Worm (Caenorhabditis elegans) whole organism, L1 larva: ENCODE measurements around the gene C29F5.8.

Source experiments
- C04F5.9 ChIP-seq: sonication (generic microtip); optimal IDR thresholded peaks from 2 replicates; lab custom pipeline; 2016; ENCODE audit warnings: missing genetic modification characterization, missing compliant biosample characterization
- Y116A8C.19 ChIP-seq: sonication (generic microtip); optimal IDR thresholded peaks from 2 replicates; lab custom pipeline; 2016; ENCODE audit warnings: missing compliant biosample characterization, missing genetic modification characterization, borderline replicate concordance
- aly-2 ChIP-seq: fragments of 150-350 bp; optimal IDR thresholded peaks from 2 replicates; lab custom pipeline; 2014; ENCODE audit warnings: missing biosample characterization, missing genetic modification characterization
- ceh-88 ChIP-seq: fragments of 200-800 bp; sonication (Bioruptor generic); IDR thresholded peaks from 2 replicates; pipeline ENCODE4 v1.3.6; 2022; ENCODE audit warnings: missing genetic modification characterization, missing compliant biosample characterization
- efl-1 ChIP-seq, 4 experiments: fragments of 150-350 bp; optimal IDR thresholded peaks in 3 of 4; peaks in 1 of 4; 1 replicate in 1 of 4; 2 replicates in 3 of 4; lab custom pipeline; 2014; ENCODE audit warnings: missing biosample characterization in 2 of 4, missing genetic modification characterization in 2 of 4, missing genetic modification reagents in 2 of 4
- egl-13 ChIP-seq: sonication (generic microtip); optimal IDR thresholded peaks from 2 replicates; lab custom pipeline; 2016; ENCODE audit warnings: missing genotype, missing genetic modification reagents, missing genetic modification characterization, missing compliant biosample characterization
- egl-27 ChIP-seq, 2 experiments: fragments of 150-350 bp in 1 of 2; sonication (generic microtip); optimal IDR thresholded peaks; 3 replicates each; lab custom pipeline; 2017 to 2018; ENCODE audit warnings: missing biosample characterization in 2 of 2, missing genetic modification characterization in 2 of 2, missing genetic modification reagents in 2 of 2
- elt-2 ChIP-seq: sonication (generic microtip); optimal IDR thresholded peaks from 2 replicates; lab custom pipeline; 2016; ENCODE audit warnings: missing genetic modification characterization, mild to moderate bottlenecking, inconsistent platforms, missing compliant biosample characterization, missing genetic modification reagents
- ets-5 ChIP-seq: fragments of 200-800 bp; sonication (Bioruptor generic); IDR thresholded peaks from 2 replicates; pipeline ENCODE4 v1.3.6; 2022; ENCODE audit warnings: missing genetic modification characterization, missing compliant biosample characterization
- fkh-10 ChIP-seq: sonication (generic microtip); optimal IDR thresholded peaks from 2 replicates; lab custom pipeline; 2017; ENCODE audit warnings: missing biosample characterization, missing genetic modification reagents, missing genetic modification characterization
- fkh-4 ChIP-seq: sonication (generic microtip); optimal IDR thresholded peaks from 2 replicates; lab custom pipeline; 2016; ENCODE audit warnings: missing compliant biosample characterization, missing genetic modification characterization, borderline replicate concordance
- fkh-8 ChIP-seq: sonication (generic microtip); optimal IDR thresholded peaks from 2 replicates; lab custom pipeline; 2016; ENCODE audit warnings: mild to moderate bottlenecking, missing genetic modification characterization, missing compliant biosample characterization
- fos-1 ChIP-seq: fragments of 150-350 bp; optimal IDR thresholded peaks from 2 replicates; lab custom pipeline; 2014; ENCODE audit warnings: missing biosample characterization, missing genetic modification characterization
- hpl-2 ChIP-seq: fragments of 150-350 bp; optimal IDR thresholded peaks from 2 replicates; lab custom pipeline; 2014; ENCODE audit warnings: missing biosample characterization, missing genetic modification reagents, missing genetic modification characterization
- isw-1 ChIP-seq: fragments of 200-800 bp; sonication (Bioruptor generic); IDR thresholded peaks from 2 replicates; pipeline ENCODE4 v1.3.6; 2022; ENCODE audit warnings: missing genetic modification characterization, missing compliant biosample characterization
- lin-14 ChIP-seq: fragments of 200-800 bp; sonication (Bioruptor generic); optimal IDR thresholded peaks from 2 replicates; lab custom pipeline; 2018; ENCODE audit warnings: mild to moderate bottlenecking, missing genetic modification characterization, moderate library complexity, missing compliant biosample characterization
- lin-15B ChIP-seq: fragments of 150-350 bp; sonication (generic microtip); optimal IDR thresholded peaks from 3 replicates; lab custom pipeline; 2014; ENCODE audit warnings: missing biosample characterization, missing genetic modification characterization
- mab-9 ChIP-seq: fragments of 200-800 bp; sonication (Bioruptor generic); IDR thresholded peaks from 2 replicates; pipeline ENCODE4 v1.3.6; 2022; ENCODE audit warnings: missing genetic modification reagents, missing genetic modification characterization, missing compliant biosample characterization
- mef-2 ChIP-seq: fragments of 150-350 bp; optimal IDR thresholded peaks from 2 replicates; lab custom pipeline; 2014; ENCODE audit warnings: missing biosample characterization, missing genetic modification characterization
- nhr-19 ChIP-seq: fragments of 200-800 bp; sonication (Bioruptor generic); conservative IDR thresholded peaks from 2 replicates; pipeline ENCODE4 v1.3.6; 2022; ENCODE audit warnings: missing genetic modification characterization, missing compliant biosample characterization
- nhr-47 ChIP-seq: sonication (generic microtip); optimal IDR thresholded peaks from 2 replicates; lab custom pipeline; 2016; ENCODE audit warnings: mild to moderate bottlenecking, missing genetic modification characterization, moderate library complexity, missing compliant biosample characterization
- nhr-71 ChIP-seq: sonication (generic microtip); optimal IDR thresholded peaks from 2 replicates; lab custom pipeline; 2016; ENCODE audit warnings: mild to moderate bottlenecking, missing genetic modification characterization, moderate library complexity, missing compliant biosample characterization
- nhr-76 ChIP-seq: sonication (generic microtip); optimal IDR thresholded peaks from 2 replicates; lab custom pipeline; 2017; ENCODE audit warnings: missing biosample characterization, missing genetic modification characterization
- pax-3 ChIP-seq: fragments of 200-800 bp; sonication (Bioruptor generic); optimal IDR thresholded peaks from 2 replicates; lab custom pipeline; 2018; ENCODE audit warnings: mild to moderate bottlenecking, missing genetic modification characterization, moderate library complexity, missing compliant biosample characterization
- skn-1 ChIP-seq: fragments of 150-350 bp; optimal IDR thresholded peaks from 2 replicates; lab custom pipeline; 2014; ENCODE audit warnings: missing biosample characterization, missing genetic modification characterization
- snu-23 ChIP-seq: sonication (generic microtip); optimal IDR thresholded peaks from 2 replicates; lab custom pipeline; 2016; ENCODE audit warnings: missing genetic modification characterization, missing compliant biosample characterization
- swsn-7 ChIP-seq: sonication (generic microtip); optimal IDR thresholded peaks from 2 replicates; lab custom pipeline; 2016; ENCODE audit warnings: missing genetic modification characterization, missing compliant biosample characterization
- tlp-1 ChIP-seq: fragments of 150-350 bp; optimal IDR thresholded peaks from 2 replicates; lab custom pipeline; 2014; ENCODE audit warnings: missing biosample characterization, missing genetic modification characterization
- unc-130 ChIP-seq: fragments of 150-350 bp; optimal IDR thresholded peaks from 2 replicates; lab custom pipeline; 2017; ENCODE audit warnings: missing biosample characterization, missing genetic modification characterization, inconsistent platforms
- unc-30 ChIP-seq: sonication (generic microtip); optimal IDR thresholded peaks from 2 replicates; lab custom pipeline; 2017; ENCODE audit warnings: missing biosample characterization, missing genetic modification characterization
- vab-15 ChIP-seq: sonication (generic microtip); optimal IDR thresholded peaks from 2 replicates; lab custom pipeline; 2017; ENCODE audit warnings: missing genotype, mild to moderate bottlenecking, missing genetic modification characterization, missing compliant biosample characterization
- zip-4 ChIP-seq: fragments of 200-800 bp; sonication (Bioruptor generic); optimal IDR thresholded peaks from 2 replicates; lab custom pipeline; 2018; ENCODE audit warnings: mild to moderate bottlenecking, missing genetic modification characterization, moderate library complexity, missing compliant biosample characterization
- ztf-11 ChIP-seq, 2 experiments: sonication (generic microtip); optimal IDR thresholded peaks; 2 replicates each; lab custom pipeline; 2016 to 2017; ENCODE audit warnings: missing genetic modification characterization in 2 of 2, missing biosample characterization in 1 of 2, missing compliant biosample characterization in 1 of 2

Gene C29F5.8

ce11 chrII:6303209-6303740 lies 3.0 kb upstream of the C29F5.8 start, which contains the start of gene C29F5.1 (continued):
- TF ChIP-seq unc-130 (tag; lab: Kevin White, UChicago) (no peak), ets-5 (no peak), Y116A8C.19 (no peak), efl-1 (optimal IDR thresholded peaks at IDR 0.05; lab: Kevin White, UChicago) (no peak), efl-1 (GFP tag; optimal IDR thresholded peaks at IDR 0.05 in 1 of 2; lab: Kevin White, UChicago) (peak in 1 of 2 experiments; percentile 92), unc-30 (tag; lab: Kevin White, UChicago) (no peak), mef-2 (tag; lab: Kevin White, UChicago) (no peak), aly-2 (tag; lab: Kevin White, UChicago) (no peak)

DNA sequence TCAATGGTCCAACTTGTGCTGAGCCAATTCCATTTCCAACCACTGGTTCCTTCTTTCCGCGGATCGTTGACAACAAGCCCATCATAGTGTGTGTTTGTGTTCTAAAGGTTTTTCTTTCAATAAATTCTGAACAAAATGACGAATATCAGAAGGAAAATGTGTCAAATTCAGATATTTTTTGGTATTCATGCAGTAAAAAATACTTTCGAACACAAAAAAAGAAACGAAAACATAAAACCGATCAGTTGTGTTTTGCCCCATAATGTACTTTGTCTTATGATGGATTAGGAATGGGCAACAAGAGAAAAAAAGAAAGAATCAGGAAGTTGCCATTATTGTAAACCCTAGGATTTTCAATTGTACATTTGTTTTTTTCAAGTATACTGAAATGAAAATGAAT lies 3.0 kb downstream of the C29F5.8 start, which contains the start of gene glb-10:
TSS of gene glb-10 (minus strand) at position 101 of the 400 bp plus-strand sequence.
- TF ChIP-seq lin-14 (GFP tag; lab: Kevin White, UChicago): no peak
- TF ChIP-seq C04F5.9: no peak
- no peak for TF ChIP-seq fkh-4
- no peak for TF ChIP-seq egl-13 (tag; lab: Kevin White, UChicago)
- no peak for TF ChIP-seq nhr-76 (tag; lab: Kevin White, UChicago)
- no peak for TF ChIP-seq nhr-71
- TF ChIP-seq nhr-19 (GFP tag; lab: Robert Waterston, UW): no peak
- TF ChIP-seq elt-2 (tag; lab: Kevin White, UChicago): no peak
- TF ChIP-seq egl-27 (tag; optimal IDR thresholded peaks at IDR 0.05; lab: Kevin White, UChicago): no peak
- TF ChIP-seq vab-15 (tag; lab: Kevin White, UChicago): no peak
- TF ChIP-seq fos-1 (tag; lab: Kevin White, UChicago): no peak
- TF ChIP-seq fkh-8 (tag; lab: Kevin White, UChicago): no peak
- TF ChIP-seq hpl-2 (GFP tag; lab: Kevin White, UChicago): no peak
- TF ChIP-seq tlp-1 (tag; lab: Kevin White, UChicago): no peak
- TF ChIP-seq mab-9 (GFP tag; lab: Robert Waterston, UW): no peak
- no peak for TF ChIP-seq unc-30 (tag; lab: Kevin White, UChicago)
- TF ChIP-seq efl-1 (optimal IDR thresholded peaks at IDR 0.05; lab: Kevin White, UChicago): no peak
- no peak for TF ChIP-seq efl-1 (GFP tag; optimal IDR thresholded peaks at IDR 0.05 in 1 of 2; lab: Kevin White, UChicago)
- no peak for TF ChIP-seq lin-15B (tag; lab: Kevin White, UChicago)
- TF ChIP-seq swsn-7 (tag; lab: Kevin White, UChicago): no peak

DNA sequence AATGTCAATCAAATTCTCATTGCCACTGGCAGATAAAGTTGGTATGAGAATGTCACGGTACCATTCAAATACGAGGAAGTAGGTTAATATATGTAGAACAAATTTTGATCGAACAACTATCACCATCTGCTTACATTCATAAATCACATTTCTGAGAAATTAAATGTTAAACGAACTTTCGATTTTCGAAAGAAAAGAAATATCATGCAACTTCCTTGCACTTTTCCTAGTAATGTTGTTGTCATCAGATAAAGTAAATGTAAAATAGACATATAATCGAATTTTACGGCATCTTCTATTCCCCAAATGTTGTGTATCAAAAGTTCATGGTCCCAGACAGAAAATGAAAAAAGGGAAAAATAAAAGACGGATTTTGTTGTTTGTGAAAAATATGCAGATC lies 5.2 kb downstream of the C29F5.8 start:
- TF ChIP-seq zip-4: no peak
- TF ChIP-seq skn-1: no peak
- peak; percentile 21 for TF ChIP-seq pax-3
- no peak for TF ChIP-seq fkh-4
- TF ChIP-seq lin-14 (GFP tag; lab: Kevin White, UChicago): peak; percentile 7
- TF ChIP-seq fkh-10 (GFP tag; lab: Kevin White, UChicago): peak; percentile 46
- TF ChIP-seq ceh-88 (GFP tag; lab: Robert Waterston, UW): no peak
- no peak for TF ChIP-seq isw-1
- peak; percentile 51 for TF ChIP-seq nhr-71
- TF ChIP-seq snu-23: no peak
- peak; percentile 10 for TF ChIP-seq nhr-47 (tag; lab: Kevin White, UChicago)
- TF ChIP-seq fkh-8 (tag; lab: Kevin White, UChicago): peak; percentile 69
- no peak for TF ChIP-seq nhr-76 (tag; lab: Kevin White, UChicago)

DNA sequence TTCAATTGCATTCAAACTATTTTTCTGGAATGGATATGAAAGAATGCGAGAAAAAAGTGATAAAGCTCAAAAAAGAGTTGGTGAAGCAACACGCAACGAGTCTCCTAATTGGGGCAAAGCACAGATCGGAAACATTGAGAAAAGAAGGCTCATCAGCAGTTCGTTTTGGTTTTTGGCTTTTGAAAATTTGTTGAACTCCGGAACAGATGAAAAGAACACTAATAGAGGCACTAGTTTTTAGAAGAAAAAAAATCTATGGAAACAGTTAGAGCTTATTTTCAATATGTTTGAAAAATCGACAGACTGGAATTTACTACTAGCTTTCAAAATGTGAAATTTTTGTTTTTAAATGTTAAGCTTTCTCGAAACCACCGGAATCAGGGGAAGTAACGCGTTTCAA lies 5.7 kb downstream of the C29F5.8 start:
- TF ChIP-seq efl-1 (optimal IDR thresholded peaks at IDR 0.05; lab: Kevin White, UChicago) (no peak), efl-1 (GFP tag; optimal IDR thresholded peaks at IDR 0.05 in 1 of 2; lab: Kevin White, UChicago) (peak in 1 of 2 experiments; percentile 55), ztf-11 (tag; optimal IDR thresholded peaks at IDR 0.05; lab: Kevin White, UChicago) (no peak)
